Worm (Caenorhabditis elegans) whole organism, late embryonic: ENCODE data around the gene AC3.5.

Source experiments
- ceh-34 ChIP-seq: sonication (generic microtip); optimal IDR thresholded peaks from 2 replicates; lab custom pipeline; 2016; ENCODE audit warnings: mild to moderate bottlenecking, missing genetic modification characterization, missing compliant biosample characterization
- ceh-9 ChIP-seq: sonication (generic microtip); optimal IDR thresholded peaks from 2 replicates; lab custom pipeline; 2016; ENCODE audit warnings: mild to moderate bottlenecking, missing genetic modification characterization, inconsistent platforms, missing compliant biosample characterization
- ets-4 ChIP-seq: sonication (generic microtip); optimal IDR thresholded peaks from 2 replicates; lab custom pipeline; 2016; ENCODE audit warnings: missing genetic modification characterization, missing compliant biosample characterization
- pha-4 ChIP-seq: fragments of 150-350 bp; optimal IDR thresholded peaks from 2 replicates; lab custom pipeline; 2018; ENCODE audit warnings: missing biosample characterization, missing genetic modification reagents, missing genetic modification characterization
- pqm-1 ChIP-seq: sonication (generic microtip); optimal IDR thresholded peaks from 2 replicates; lab custom pipeline; 2016; ENCODE audit warnings: missing genetic modification characterization, missing compliant biosample characterization
- ref-2 ChIP-seq: sonication (generic microtip); optimal IDR thresholded peaks from 2 replicates; lab custom pipeline; 2016; ENCODE audit warnings: missing genetic modification characterization, missing compliant biosample characterization
- sox-2 ChIP-seq: fragments of 200-800 bp; sonication (Bioruptor generic); IDR thresholded peaks from 2 replicates; pipeline ENCODE4 v1.3.6; 2022; ENCODE audit warnings: missing genetic modification reagents, missing genetic modification characterization, missing compliant biosample characterization
- tbx-2 ChIP-seq: sonication (generic microtip); optimal IDR thresholded peaks from 2 replicates; lab custom pipeline; 2016; ENCODE audit warnings: missing genetic modification characterization, missing compliant biosample characterization

- TF ChIP-seq tbx-2 (tag; lab: Kevin White, UChicago) (no peak), ref-2 (tag; lab: Kevin White, UChicago) (no peak), sox-2 (GFP tag; lab: Robert Waterston, UW) (no peak), pha-4 (tag; lab: Kevin White, UChicago) (no peak), ets-4 (tag; lab: Kevin White, UChicago) (no peak), ceh-9 (no peak), ceh-34 (tag; lab: Kevin White, UChicago) (no peak), pqm-1 (tag; lab: Kevin White, UChicago) (no peak)
These were observed 38.3 kb upstream of the AC3.5 start, which contains the start of gene K07C5.9 for ce11 chrV:10350054-10350453.
